Fruit fly (Drosophila melanogaster) whole organism, embryonic: ENCODE measurements around the gene GlcAT-P.

Experiments
- Aef1 ChIP-seq: fragments of 200-800 bp; sonication (Bioruptor generic); IDR thresholded peaks from 3 replicates; pipeline ENCODE4 v1.3.6; 2022; ENCODE audit warnings: missing biosample characterization, missing genetic modification characterization
- Antp ChIP-seq: fragments of 200-800 bp; sonication (Bioruptor generic); optimal IDR thresholded peaks from 3 replicates; lab custom pipeline; 2016; ENCODE audit warnings: missing biosample characterization, missing genetic modification characterization
- Atf3 ChIP-seq: fragments of 200-800 bp; sonication (Bioruptor generic); optimal IDR thresholded peaks from 3 replicates; lab custom pipeline; 2016; ENCODE audit warnings: missing biosample characterization, missing genetic modification characterization
- CG10209 ChIP-seq: fragments of 200-800 bp; sonication (Bioruptor generic); optimal IDR thresholded peaks from 3 replicates; lab custom pipeline; 2017; ENCODE audit warnings: missing biosample characterization, mild to moderate bottlenecking, missing genetic modification characterization, missing genetic modification reagents
- CG10431 ChIP-seq: fragments of 200-800 bp; sonication (Bioruptor generic); optimal IDR thresholded peaks from 3 replicates; lab custom pipeline; 2018; ENCODE audit warnings: missing biosample characterization, mild to moderate bottlenecking, missing genetic modification characterization
- CG10654 ChIP-seq: fragments of 200-800 bp; sonication (Bioruptor generic); optimal IDR thresholded peaks from 2 replicates; lab custom pipeline; 2016; ENCODE audit warnings: missing biosample characterization, missing genetic modification characterization
- CG11247 ChIP-seq: fragments of 200-800 bp; sonication (Bioruptor generic); IDR thresholded peaks from 2 replicates; pipeline ENCODE4 v1.3.6; 2022; ENCODE audit warnings: missing biosample characterization, missing genetic modification characterization
- CG17361 ChIP-seq: fragments of 200-800 bp; sonication (Bioruptor generic); IDR thresholded peaks from 3 replicates; pipeline ENCODE4 v1.3.6; 2022; ENCODE audit warnings: missing biosample characterization, missing genetic modification characterization
- CG18764 ChIP-seq: fragments of 200-800 bp; sonication (Bioruptor generic); optimal IDR thresholded peaks from 3 replicates; lab custom pipeline; 2016; ENCODE audit warnings: missing biosample characterization, missing genetic modification characterization
- CG2712 ChIP-seq: fragments of 200-800 bp; optimal IDR thresholded peaks from 3 replicates; lab custom pipeline; 2019; ENCODE audit warnings: missing biosample characterization, mild to moderate bottlenecking, missing genetic modification characterization, moderate library complexity
- CG31388 ChIP-seq: fragments of 200-800 bp; sonication (Bioruptor generic); optimal IDR thresholded peaks from 2 replicates; lab custom pipeline; 2016; ENCODE audit warnings: missing biosample characterization, missing genetic modification characterization
- CG3281 ChIP-seq: fragments of 200-800 bp; sonication (Bioruptor generic); optimal IDR thresholded peaks from 3 replicates; lab custom pipeline; 2017; ENCODE audit warnings: missing biosample characterization, mild to moderate bottlenecking, missing genetic modification characterization
- CG6765 ChIP-seq: fragments of 200-800 bp; sonication (Bioruptor generic); optimal IDR thresholded peaks from 3 replicates; lab custom pipeline; 2017; ENCODE audit warnings: missing biosample characterization, mild to moderate bottlenecking, missing genetic modification characterization
- CG6813 ChIP-seq: fragments of 200-800 bp; sonication (Bioruptor generic); optimal IDR thresholded peaks from 2 replicates; lab custom pipeline; 2017; ENCODE audit warnings: missing biosample characterization, missing genetic modification characterization, mild to moderate bottlenecking, moderate library complexity, missing genetic modification reagents
- CG8290 ChIP-seq, 3 experiments: fragments of 200-800 bp; sonication (Bioruptor generic); optimal IDR thresholded peaks; 2 replicates each; lab custom pipeline; 2016 to 2019; ENCODE audit warnings: missing biosample characterization in 3 of 3, missing genetic modification characterization in 3 of 3, mild to moderate bottlenecking in 2 of 3, moderate library complexity in 1 of 3
- CG8944 ChIP-seq: fragments of 200-800 bp; sonication (Bioruptor generic); optimal IDR thresholded peaks from 3 replicates; lab custom pipeline; 2016; ENCODE audit warnings: missing biosample characterization, missing genetic modification characterization
- CG9609 ChIP-seq: fragments of 200-800 bp; sonication (Bioruptor generic); optimal IDR thresholded peaks from 3 replicates; lab custom pipeline; 2016; ENCODE audit warnings: missing biosample characterization, missing genetic modification characterization
- CHES-1-like ChIP-seq: fragments of 200-800 bp; sonication (Bioruptor generic); optimal IDR thresholded peaks from 2 replicates; lab custom pipeline; 2016; ENCODE audit warnings: missing biosample characterization, missing genetic modification characterization
- Dip2 ChIP-seq: fragments of 200-800 bp; sonication (Bioruptor generic); IDR thresholded peaks from 2 replicates; pipeline ENCODE4 v1.3.6; 2022; ENCODE audit warnings: missing biosample characterization, missing genetic modification characterization
- Dp ChIP-seq: fragments of 200-800 bp; sonication (Bioruptor generic); optimal IDR thresholded peaks from 2 replicates; lab custom pipeline; 2018; ENCODE audit warnings: missing biosample characterization, mild to moderate bottlenecking, missing genetic modification characterization, moderate library complexity
- H2.0 ChIP-seq: fragments of 200-800 bp; sonication (Bioruptor generic); IDR thresholded peaks from 2 replicates; pipeline ENCODE4 v1.3.6; 2022; ENCODE audit warnings: missing biosample characterization, missing genetic modification characterization
- HHEX ChIP-seq: fragments of 200-800 bp; sonication (Bioruptor generic); optimal IDR thresholded peaks from 3 replicates; lab custom pipeline; 2017; ENCODE audit warnings: missing biosample characterization, mild to moderate bottlenecking, missing genetic modification characterization, missing genetic modification reagents
- Hmr ChIP-seq: fragments of 200-800 bp; sonication (Bioruptor generic); optimal IDR thresholded peaks from 3 replicates; lab custom pipeline; 2017; ENCODE audit warnings: mild to moderate bottlenecking, missing biosample characterization, missing genetic modification reagents, missing genetic modification characterization
- MESR4 ChIP-seq: fragments of 200-800 bp; sonication (Bioruptor generic); optimal IDR thresholded peaks from 2 replicates; lab custom pipeline; 2018; ENCODE audit warnings: missing biosample characterization, mild to moderate bottlenecking, missing genetic modification characterization, moderate library complexity
- Med ChIP-seq: fragments of 200-800 bp; sonication (Bioruptor generic); peaks from one replicate; lab custom pipeline; 2016; ENCODE audit warnings: missing biosample characterization, missing genetic modification characterization, mild to moderate bottlenecking, inconsistent platforms, moderate library complexity
- Meics ChIP-seq: fragments of 200-800 bp; sonication (Bioruptor generic); optimal IDR thresholded peaks from 2 replicates; lab custom pipeline; 2017; ENCODE audit warnings: missing biosample characterization, mild to moderate bottlenecking, missing genetic modification characterization
- Pdp1 ChIP-seq, 2 experiments: fragments of 200-800 bp; sonication (Bioruptor generic); optimal IDR thresholded peaks; 3 replicates each; lab custom pipeline; 2016; ENCODE audit warnings: missing biosample characterization in 2 of 2, missing genetic modification characterization in 2 of 2, mild to moderate bottlenecking in 1 of 2, moderate library complexity in 1 of 2
- Usf ChIP-seq: fragments of 200-800 bp; sonication (Bioruptor generic); optimal IDR thresholded peaks from 2 replicates; lab custom pipeline; 2017; ENCODE audit warnings: missing genotype, missing biosample characterization, missing genetic modification characterization
- ac ChIP-seq: fragments of 200-800 bp; sonication (Bioruptor generic); optimal IDR thresholded peaks from 3 replicates; lab custom pipeline; 2017; ENCODE audit warnings: missing biosample characterization, mild to moderate bottlenecking, missing genetic modification characterization
- al ChIP-seq: fragments of 200-800 bp; sonication (Bioruptor generic); IDR thresholded peaks from 2 replicates; pipeline ENCODE4 v1.3.6; 2022; ENCODE audit warnings: missing biosample characterization, missing genetic modification characterization
- aop ChIP-seq: fragments of 200-800 bp; sonication (Bioruptor generic); IDR thresholded peaks from 2 replicates; pipeline ENCODE4 v1.3.6; 2022; ENCODE audit warnings: missing biosample characterization, missing genetic modification characterization
- ap ChIP-seq: fragments of 200-800 bp; sonication (Bioruptor generic); IDR thresholded peaks from 2 replicates; pipeline ENCODE4 v1.3.6; 2022; ENCODE audit warnings: missing biosample characterization, missing genetic modification characterization
- bbx ChIP-seq: fragments of 200-800 bp; sonication (Bioruptor generic); IDR thresholded peaks from 2 replicates; pipeline ENCODE4 v1.3.6; 2022; ENCODE audit warnings: missing biosample characterization, missing genetic modification characterization; ENCODE audit not compliant: partially characterized antibody
- cad ChIP-seq: fragments of >200 bp; optimal IDR thresholded peaks from 2 replicates; lab custom pipeline; 2017; ENCODE audit warnings: missing biosample characterization, missing genetic modification characterization
- cato ChIP-seq: fragments of 200-800 bp; sonication (Bioruptor generic); optimal IDR thresholded peaks from 2 replicates; lab custom pipeline; 2016; ENCODE audit warnings: missing biosample characterization, missing genetic modification characterization, borderline replicate concordance
- dm ChIP-seq: fragments of 200-800 bp; sonication (Bioruptor generic); optimal IDR thresholded peaks from 3 replicates; lab custom pipeline; 2016; ENCODE audit warnings: missing biosample characterization, missing genetic modification characterization
- dmrt99B ChIP-seq: fragments of 200-800 bp; sonication (Bioruptor generic); optimal IDR thresholded peaks from 2 replicates; lab custom pipeline; 2018; ENCODE audit warnings: missing biosample characterization, mild to moderate bottlenecking, missing genetic modification characterization, moderate library complexity
- fd64A ChIP-seq: fragments of 200-800 bp; sonication (Bioruptor generic); optimal IDR thresholded peaks from 3 replicates; lab custom pipeline; 2018; ENCODE audit warnings: missing biosample characterization, mild to moderate bottlenecking, missing genetic modification characterization
- gcm ChIP-seq: fragments of 200-800 bp; sonication (Bioruptor generic); optimal IDR thresholded peaks from 2 replicates; lab custom pipeline; 2019; ENCODE audit warnings: missing biosample characterization, mild to moderate bottlenecking, missing genetic modification characterization, moderate library complexity
- gt ChIP-seq: fragments of 200-800 bp; sonication (Bioruptor generic); IDR thresholded peaks from 2 replicates; pipeline ENCODE4 v1.3.6; 2022; ENCODE audit warnings: missing biosample characterization, missing genetic modification characterization
- kah ChIP-seq: fragments of 200-800 bp; sonication (Bioruptor generic); optimal IDR thresholded peaks from 2 replicates; lab custom pipeline; 2018; ENCODE audit warnings: missing biosample characterization, mild to moderate bottlenecking, missing genetic modification characterization
- kni ChIP-seq: fragments of 200-800 bp; sonication (Bioruptor generic); optimal IDR thresholded peaks from 3 replicates; lab custom pipeline; 2017; ENCODE audit warnings: mild to moderate bottlenecking, missing biosample characterization, missing genetic modification reagents, missing genetic modification characterization
- peb ChIP-seq: fragments of 200-800 bp; sonication (Bioruptor generic); IDR thresholded peaks from 2 replicates; pipeline ENCODE4 v1.3.6; 2022; ENCODE audit warnings: missing biosample characterization, missing genetic modification characterization
- pnt ChIP-seq: fragments of 200-800 bp; sonication (Bioruptor generic); optimal IDR thresholded peaks from 3 replicates; lab custom pipeline; 2016; ENCODE audit warnings: missing biosample characterization, missing genetic modification characterization
- pros ChIP-seq: fragments of 200-800 bp; sonication (Bioruptor generic); optimal IDR thresholded peaks from 3 replicates; lab custom pipeline; 2019; ENCODE audit warnings: missing biosample characterization, mild to moderate bottlenecking, missing genetic modification characterization, moderate library complexity
- pzg ChIP-seq: fragments of 200-800 bp; sonication (Bioruptor generic); optimal IDR thresholded peaks from 3 replicates; lab custom pipeline; 2018; ENCODE audit warnings: missing biosample characterization, mild to moderate bottlenecking, missing genetic modification characterization, moderate library complexity
- stc ChIP-seq: fragments of 200-800 bp; sonication (Bioruptor generic); IDR thresholded peaks from 2 replicates; pipeline ENCODE4 v1.3.6; 2022; ENCODE audit warnings: missing biosample characterization, missing genetic modification characterization
- toy ChIP-seq: fragments of 200-800 bp; sonication (Bioruptor generic); IDR thresholded peaks from 2 replicates; pipeline ENCODE4 v1.3.6; 2022; ENCODE audit warnings: missing biosample characterization, missing genetic modification characterization
- unc-4 ChIP-seq: fragments of 200-800 bp; sonication (Bioruptor generic); IDR thresholded peaks from 2 replicates; pipeline ENCODE4 v1.3.6; 2022; ENCODE audit warnings: missing biosample characterization, missing genetic modification characterization; ENCODE audit not compliant: partially characterized antibody
- usp ChIP-seq: fragments of >200 bp; optimal IDR thresholded peaks from 2 replicates; lab custom pipeline; 2017; ENCODE audit warnings: missing biosample characterization, missing genetic modification characterization
- zfh2 ChIP-seq: fragments of 200-800 bp; sonication (Bioruptor generic); optimal IDR thresholded peaks from 2 replicates; lab custom pipeline; 2016; ENCODE audit warnings: missing biosample characterization, missing genetic modification characterization

Gene GlcAT-P

DNA sequence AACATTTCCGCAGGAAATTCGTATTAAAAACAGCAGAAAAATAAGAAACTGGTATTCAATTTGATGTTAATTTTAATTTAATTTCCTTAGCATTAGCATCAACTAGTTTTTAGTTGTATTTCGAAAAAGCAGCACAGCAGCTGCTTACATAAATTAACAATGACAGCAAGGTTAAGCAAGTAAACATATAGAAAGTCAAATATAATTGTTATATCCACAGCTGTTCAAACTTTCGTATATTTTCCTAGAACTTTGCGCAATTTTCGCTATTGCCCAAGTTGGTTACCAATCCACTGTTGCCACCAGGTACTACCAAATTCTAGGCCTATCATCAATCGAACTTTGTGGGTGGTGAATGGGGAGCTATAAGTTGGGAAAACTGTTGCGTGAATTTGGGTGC, 7.3 kb downstream of the GlcAT-P start (continued):
- TF ChIP-seq Med (GFP tag; lab: Kevin White, UChicago) (peak; percentile 55), kni (GFP tag; lab: Kevin White, UChicago) (no peak), cad (GFP tag; lab: Kevin White, UChicago) (no peak), pzg (GFP tag; lab: Kevin White, UChicago) (no peak), bbx (GFP tag; lab: Robert Waterston, UW) (no peak), CG10209 (GFP tag; lab: Kevin White, UChicago) (no peak), CG6813 (GFP tag; lab: Kevin White, UChicago) (peak; percentile 15), peb (no peak), CG31388 (GFP tag; lab: Kevin White, UChicago) (no peak), pros (GFP tag; lab: Kevin White, UChicago) (no peak), CG11247 (0 out of 2 replicates have a peak, but pooled peaks have one; percentile 7), gt (GFP tag; lab: Robert Waterston, UW) (no peak), Pdp1 (GFP tag; optimal IDR thresholded peaks at IDR 0.05; lab: Kevin White, UChicago) (no peak), kah (no peak), toy (no peak), aop (no peak), al (GFP tag; lab: Robert Waterston, UW) (no peak), CG8290 (GFP tag; optimal IDR thresholded peaks at IDR 0.05; lab: Kevin White, UChicago) (no peak), CG8290 (tag; optimal IDR thresholded peaks at IDR 0.05; lab: Kevin White, UChicago) (peak in 1 of 2 experiments; percentile 42), Dip2 (no peak), Atf3 (GFP tag; lab: Kevin White, UChicago) (no peak), MESR4 (GFP tag; lab: Kevin White, UChicago) (no peak), Meics (GFP tag; lab: Kevin White, UChicago) (peak; percentile 35), CG3281 (GFP tag; lab: Kevin White, UChicago) (peak; percentile 29), ap (no peak), H2.0 (GFP tag; lab: Robert Waterston, UW) (no peak), Dp (no peak), CG18764 (GFP tag; lab: Kevin White, UChicago) (no peak), CG10654 (GFP tag; lab: Kevin White, UChicago) (no peak), CG8944 (GFP tag; lab: Kevin White, UChicago) (no peak), usp (GFP tag; lab: Kevin White, UChicago) (no peak), zfh2 (GFP tag; lab: Kevin White, UChicago) (no peak), dmrt99B (tag; lab: Kevin White, UChicago) (no peak), CG17361 (GFP tag; lab: Robert Waterston, UW) (no peak), Hmr (GFP tag; lab: Kevin White, UChicago) (peak; percentile 45), CG2712 (tag; lab: Kevin White, UChicago) (no peak), Antp (no peak), pnt (no peak), Usf (GFP tag; lab: Kevin White, UChicago) (no peak), Aef1 (GFP tag; lab: Robert Waterston, UW) (no peak), fd64A (GFP tag; lab: Kevin White, UChicago) (no peak), gcm (GFP tag; lab: Kevin White, UChicago) (no peak), CG9609 (GFP tag; lab: Kevin White, UChicago) (no peak), CG10431 (GFP tag; lab: Kevin White, UChicago) (no peak), ac (GFP tag; lab: Kevin White, UChicago) (no peak), CHES-1-like (no peak), CG6765 (GFP tag; lab: Kevin White, UChicago) (no peak), HHEX (GFP tag; lab: Kevin White, UChicago) (peak; percentile 2), stc (GFP tag; lab: Robert Waterston, UW) (no peak), unc-4 (GFP tag; lab: Robert Waterston, UW) (no peak), cato (no peak), dm (no peak)
